Fruit fly (Drosophila melanogaster): Measurements from ENCODE around the gene PGRP-LB.

Gene PGRP-LB

DNA sequence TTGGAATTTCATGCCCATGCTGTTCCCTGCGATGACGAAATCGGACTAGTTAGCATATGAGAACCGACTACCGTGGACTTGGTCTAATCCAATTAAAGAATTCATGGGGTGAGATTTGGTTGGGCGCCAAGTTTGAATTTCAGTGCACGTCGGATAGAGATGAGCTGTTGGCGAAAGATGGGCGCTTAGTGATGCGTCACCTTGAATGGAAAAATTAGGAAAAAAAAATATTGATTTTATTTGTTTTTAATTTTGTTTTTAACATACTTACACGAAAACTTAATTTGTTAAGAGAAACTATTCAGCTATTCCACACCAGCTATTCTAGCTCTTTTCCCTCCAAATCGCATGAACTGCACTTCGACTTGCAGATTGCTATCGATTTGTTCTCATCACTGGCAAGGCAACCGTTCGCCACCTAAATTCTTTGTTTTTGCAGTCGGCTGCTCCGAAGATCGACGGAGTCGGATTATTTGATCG lies 38.7 kb downstream of the PGRP-LB start, which contains the start of the genes ninaG and Sptz (continued):
- TF ChIP-seq Mes4 (GFP tag; optimal IDR thresholded peaks at IDR 0.05) (peak; percentile 86), CG5953 (GFP tag; IDR thresholded peaks at IDR 0.05) (peak; percentile 87), pita (GFP tag; optimal IDR thresholded peaks at IDR 0.05) (no peak), abd-A (tag; optimal IDR thresholded peaks at IDR 0.05) (no peak), ap (GFP tag; IDR thresholded peaks at IDR 0.05) (peak; percentile 93), tgo (GFP tag; IDR thresholded peaks at IDR 0.05) (peak; percentile 96), E2f2 (GFP tag; IDR thresholded peaks at IDR 0.05) (peak; percentile 93), croc (GFP tag; conservative IDR thresholded peaks at IDR 0.05) (peak; percentile 94), gsb-n (tag; optimal IDR thresholded peaks at IDR 0.05) (no peak), maf-S (GFP tag; optimal IDR thresholded peaks at IDR 0.05) (peak; percentile 92), Dref (GFP tag; IDR thresholded peaks at IDR 0.05) (peak; percentile 67), Atf6 (GFP tag; IDR thresholded peaks at IDR 0.05) (peak; percentile 92), Awh (GFP tag; IDR thresholded peaks at IDR 0.05) (peak; percentile 88), CG4404 (GFP tag; IDR thresholded peaks at IDR 0.05) (peak; percentile 97), run (tag; optimal IDR thresholded peaks at IDR 0.05) (peak; percentile 63), CG8478 (optimal IDR thresholded peaks at IDR 0.05) (no peak), CG17186 (GFP tag; optimal IDR thresholded peaks at IDR 0.05) (peak; percentile 91), danr (GFP tag; IDR thresholded peaks at IDR 0.05) (peak; percentile 88), Hand (GFP tag; optimal IDR thresholded peaks at IDR 0.05) (peak; percentile 59), vvl (GFP tag; IDR thresholded peaks at IDR 0.05) (peak; percentile 98), ERR (GFP tag; optimal IDR thresholded peaks at IDR 0.05) (peak; percentile 89), Ssrp (tag; optimal IDR thresholded peaks at IDR 0.05) (peak; percentile 94), CG4282 (GFP tag; optimal IDR thresholded peaks at IDR 0.05) (peak; percentile 88), lola (GFP tag; optimal IDR thresholded peaks at IDR 0.05) (peak in 1 of 3 experiments; percentile 92), CG6689 (GFP tag; IDR thresholded peaks at IDR 0.05) (peak; percentile 97), CG6272 (GFP tag; IDR thresholded peaks at IDR 0.05) (peak; percentile 97), CG15479 (GFP tag; optimal IDR thresholded peaks at IDR 0.05) (peak; percentile 30), CG12155 (GFP tag; optimal IDR thresholded peaks at IDR 0.05) (peak; percentile 94), bab2 (GFP tag; optimal IDR thresholded peaks at IDR 0.05) (peak; percentile 96), z (GFP tag; IDR thresholded peaks at IDR 0.05) (0 out of 3 replicates have a peak, but pooled peaks have one; percentile 34), CG10959 (GFP tag; IDR thresholded peaks at IDR 0.05) (peak; percentile 93), CG10274 (GFP tag; optimal IDR thresholded peaks at IDR 0.05) (peak; percentile 62), sisA (GFP tag; IDR thresholded peaks at IDR 0.05) (peak; percentile 96), Ets97D (GFP tag; optimal IDR thresholded peaks at IDR 0.05) (peak; percentile 90), sna (GFP tag; IDR thresholded peaks at IDR 0.05; ENCODE audit: partially characterized antibody) (peak; percentile 44; the same call in 1 of the 2 replicates), chn (GFP tag; optimal IDR thresholded peaks at IDR 0.05) (peak; percentile 97), stc (GFP tag; IDR thresholded peaks at IDR 0.05) (peak; percentile 88), pfk (GFP tag; optimal IDR thresholded peaks at IDR 0.05) (no peak), CG4730 (GFP tag; IDR thresholded peaks at IDR 0.05) (peak; percentile 95), CG12659 (GFP tag; optimal IDR thresholded peaks at IDR 0.05) (peak; percentile 92), CG2202 (tag; optimal IDR thresholded peaks at IDR 0.05) (peak; percentile 80), dati (GFP tag; IDR thresholded peaks at IDR 0.05) (peak; percentile 71), Rx (GFP tag; IDR thresholded peaks at IDR 0.05) (peak; percentile 95), D19A (tag; optimal IDR thresholded peaks at IDR 0.05) (no peak), zen (tag; optimal IDR thresholded peaks at IDR 0.05) (peak; percentile 94), CG10654 (GFP tag; optimal IDR thresholded peaks at IDR 0.05) (peak; percentile 95), CG30403 (GFP tag; optimal IDR thresholded peaks at IDR 0.05) (peak; percentile 98), Myb (GFP tag; optimal IDR thresholded peaks at IDR 0.05) (peak; percentile 79), CG3995 (GFP tag; optimal IDR thresholded peaks at IDR 0.05) (peak; percentile 56), tup (GFP tag; optimal IDR thresholded peaks at IDR 0.05) (peak; percentile 88), CG8290 (GFP tag; optimal IDR thresholded peaks at IDR 0.05) (no peak), CG8290 (tag; optimal IDR thresholded peaks at IDR 0.05) (peak in 1 of 2 experiments; percentile 46)
